Worm (Caenorhabditis elegans) whole organism, L2 larva: ENCODE data around the gene elt-4.

Experiments used
- sma-9 ChIP-seq, 2 experiments: fragments of 150-350 bp in 1 of 2; sonication (generic microtip) in 1 of 2; optimal IDR thresholded peaks; 2 replicates each; lab custom pipeline; 2014 to 2016; ENCODE audit warnings: missing genetic modification characterization in 2 of 2, mild to moderate bottlenecking in 1 of 2, missing biosample characterization in 1 of 2, missing compliant biosample characterization in 1 of 2, missing genetic modification reagents in 1 of 2, moderate library complexity in 1 of 2
- unc-39 ChIP-seq: fragments of 150-350 bp; optimal IDR thresholded peaks from 2 replicates; lab custom pipeline; 2014; ENCODE audit warnings: missing biosample characterization, missing genetic modification characterization
- ztf-1 ChIP-seq: fragments of 200-800 bp; sonication (Bioruptor generic); conservative IDR thresholded peaks from 2 replicates; pipeline ENCODE4 v1.3.6; 2022; ENCODE audit warnings: missing genetic modification characterization, missing compliant biosample characterization

DNA sequence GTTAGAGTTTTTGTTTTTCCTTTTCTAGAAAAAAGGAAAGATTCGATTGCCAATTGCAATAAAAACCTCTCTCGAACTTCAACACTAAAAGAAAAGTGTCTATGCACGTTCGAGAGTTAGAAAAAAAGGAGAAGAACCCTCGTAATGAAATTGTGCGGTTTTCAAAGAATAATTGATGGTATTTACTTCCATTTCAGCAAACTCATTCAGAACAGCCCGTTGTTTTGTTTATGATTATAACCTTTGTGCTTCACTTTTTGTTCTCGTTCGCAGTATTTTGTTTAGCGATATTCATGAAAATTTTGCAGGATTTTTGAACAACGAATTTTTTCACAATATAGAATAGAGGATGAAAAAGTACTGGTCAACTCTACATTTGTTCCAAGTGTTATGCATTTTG lies 21.4 kb upstream of the elt-4 start, which contains the start of gene lgc-41:
- no peak for TF ChIP-seq sma-9 (GFP tag; optimal IDR thresholded peaks at IDR 0.05; lab: Kevin White, UChicago)
- no peak for TF ChIP-seq sma-9 (tag; optimal IDR thresholded peaks at IDR 0.05; lab: Kevin White, UChicago)
- TF ChIP-seq unc-39 (tag; lab: Kevin White, UChicago) = no peak
- TF ChIP-seq ztf-1 (GFP tag; lab: Robert Waterston, UW) = no peak
